Fruit fly (Drosophila melanogaster) S2 (cell line): Measurements from ENCODE around the gene Cypl.

Experiments
- CG8478 ChIP-seq: fragments of >200 bp; optimal IDR thresholded peaks from 2 replicates; lab custom pipeline; 2018
- CTCF ChIP-seq, 2 experiments: fragments of >200 bp; optimal IDR thresholded peaks; 2 replicates each; lab custom pipeline; 2018

dm6 chr3L:539383-540088 is 3.2 kb downstream of the Cypl start:
- TF ChIP-seq CTCF (optimal IDR thresholded peaks at IDR 0.05; lab: Kevin White, UChicago) (no peak), CG8478 (lab: Kevin White, UChicago) (no peak)
